Worm (Caenorhabditis elegans) whole organism, L2 larva: ENCODE measurements around the gene ida-1.

Experiments used
- C34F6.9 ChIP-seq: fragments of 150-350 bp; optimal IDR thresholded peaks from 2 replicates; lab custom pipeline; 2014; ENCODE audit warnings: missing biosample characterization, missing genetic modification characterization
- F13H6.1 ChIP-seq: sonication (generic microtip); optimal IDR thresholded peaks from 2 replicates; lab custom pipeline; 2016; ENCODE audit warnings: missing genetic modification characterization, missing compliant biosample characterization
- R02D3.7 ChIP-seq: fragments of 150-350 bp; optimal IDR thresholded peaks from 2 replicates; lab custom pipeline; 2014; ENCODE audit warnings: missing biosample characterization, missing genetic modification characterization
- Y55F3AM.14 ChIP-seq: fragments of 200-800 bp; sonication (Bioruptor generic); optimal IDR thresholded peaks from 2 replicates; lab custom pipeline; 2018; ENCODE audit warnings: mild to moderate bottlenecking, missing genetic modification characterization, missing compliant biosample characterization
- ZK546.5 ChIP-seq: sonication (generic microtip); optimal IDR thresholded peaks from 2 replicates; lab custom pipeline; 2017; ENCODE audit warnings: missing biosample characterization, missing genetic modification characterization
- alr-1 ChIP-seq: fragments of 150-350 bp; optimal IDR thresholded peaks from 2 replicates; lab custom pipeline; 2014; ENCODE audit warnings: missing biosample characterization, missing genetic modification characterization
- aly-2 ChIP-seq: fragments of 150-350 bp; optimal IDR thresholded peaks from 2 replicates; lab custom pipeline; 2014; ENCODE audit warnings: missing biosample characterization, missing genetic modification characterization
- ama-1 ChIP-seq: fragments of 150-350 bp; optimal IDR thresholded peaks from 2 replicates; lab custom pipeline; 2018; ENCODE audit warnings: inconsistent platforms
- blmp-1 ChIP-seq: sonication (generic microtip); optimal IDR thresholded peaks from 2 replicates; lab custom pipeline; 2017; ENCODE audit warnings: missing genetic modification characterization, mild to moderate bottlenecking, missing compliant biosample characterization, antibody characterized with exemption, moderate library complexity; ENCODE audit not compliant: insufficient read depth
- ceh-16 ChIP-seq: fragments of 150-350 bp; optimal IDR thresholded peaks from 2 replicates; lab custom pipeline; 2014; ENCODE audit warnings: missing biosample characterization, missing genetic modification characterization
- ceh-82 ChIP-seq: fragments of 150-350 bp; optimal IDR thresholded peaks from 2 replicates; lab custom pipeline; 2014; ENCODE audit warnings: missing biosample characterization, missing genetic modification characterization
- crh-2 ChIP-seq: sonication (generic microtip); optimal IDR thresholded peaks from 2 replicates; lab custom pipeline; 2017; ENCODE audit warnings: missing biosample characterization, missing genetic modification characterization
- dmd-4 ChIP-seq: sonication (generic microtip); optimal IDR thresholded peaks from 2 replicates; lab custom pipeline; 2017; ENCODE audit warnings: missing biosample characterization, missing genetic modification characterization
- egl-27 ChIP-seq: sonication (generic microtip); optimal IDR thresholded peaks from 3 replicates; lab custom pipeline; 2017; ENCODE audit warnings: missing biosample characterization, missing genetic modification reagents, missing genetic modification characterization
- elt-1 ChIP-seq: fragments of 150-350 bp; optimal IDR thresholded peaks from 2 replicates; lab custom pipeline; 2014; ENCODE audit warnings: missing biosample characterization, missing genetic modification characterization
- elt-3 ChIP-seq: sonication (generic microtip); optimal IDR thresholded peaks from 2 replicates; lab custom pipeline; 2017; ENCODE audit warnings: missing biosample characterization, missing genetic modification characterization
- fos-1 ChIP-seq: fragments of 150-350 bp; optimal IDR thresholded peaks from 2 replicates; lab custom pipeline; 2014; ENCODE audit warnings: missing biosample characterization, missing genetic modification characterization
- gmeb-1 ChIP-seq: fragments of 150-350 bp; optimal IDR thresholded peaks from 2 replicates; lab custom pipeline; 2014; ENCODE audit warnings: missing biosample characterization, missing genetic modification characterization
- lin-11 ChIP-seq: fragments of 150-350 bp; sonication (generic microtip); optimal IDR thresholded peaks from 2 replicates; lab custom pipeline; 2014; ENCODE audit warnings: missing biosample characterization, missing genetic modification characterization, inconsistent platforms, mixed read lengths
- lin-13 ChIP-seq: fragments of 150-350 bp; optimal IDR thresholded peaks from 2 replicates; lab custom pipeline; 2014; ENCODE audit warnings: missing biosample characterization, missing genetic modification reagents, missing genetic modification characterization
- lin-39 ChIP-seq: fragments of 150-350 bp; optimal IDR thresholded peaks from 2 replicates; lab custom pipeline; 2014; ENCODE audit warnings: missing biosample characterization, missing genetic modification reagents, missing genetic modification characterization
- lsy-2 ChIP-seq, 2 experiments: fragments of 150-350 bp in 1 of 2; sonication (generic microtip) in 1 of 2; optimal IDR thresholded peaks; 2 replicates each; lab custom pipeline; 2014 to 2017; ENCODE audit warnings: missing biosample characterization in 2 of 2, missing genetic modification characterization in 2 of 2
- mab-5 ChIP-seq: fragments of 150-350 bp; optimal IDR thresholded peaks from 2 replicates; lab custom pipeline; 2014; ENCODE audit warnings: missing biosample characterization, missing genetic modification characterization
- mbf-1 ChIP-seq: sonication (generic microtip); optimal IDR thresholded peaks from 2 replicates; lab custom pipeline; 2017; ENCODE audit warnings: missing biosample characterization, missing genetic modification characterization
- mdl-1 ChIP-seq, 2 experiments: fragments of 150-350 bp in 1 of 2; sonication (generic microtip) in 1 of 2; optimal IDR thresholded peaks; 2 replicates each; lab custom pipeline; 2017; ENCODE audit warnings: missing biosample characterization in 2 of 2, missing genetic modification characterization in 2 of 2
- nhr-10 ChIP-seq: sonication (generic microtip); optimal IDR thresholded peaks from 2 replicates; lab custom pipeline; 2017; ENCODE audit warnings: missing biosample characterization, missing genetic modification characterization
- nhr-11 ChIP-seq: fragments of 150-350 bp; optimal IDR thresholded peaks from 2 replicates; lab custom pipeline; 2014; ENCODE audit warnings: missing biosample characterization, missing genetic modification characterization
- nhr-12 ChIP-seq: fragments of 150-350 bp; optimal IDR thresholded peaks from 2 replicates; lab custom pipeline; 2014; ENCODE audit warnings: missing biosample characterization, missing genetic modification characterization
- nhr-129 ChIP-seq: fragments of 150-350 bp; optimal IDR thresholded peaks from 2 replicates; lab custom pipeline; 2014; ENCODE audit warnings: missing biosample characterization, missing genetic modification characterization
- nhr-21 ChIP-seq: fragments of 150-350 bp; optimal IDR thresholded peaks from 2 replicates; lab custom pipeline; 2014; ENCODE audit warnings: missing biosample characterization, missing genetic modification characterization
- nhr-23 ChIP-seq: fragments of 150-350 bp; optimal IDR thresholded peaks from 2 replicates; lab custom pipeline; 2014; ENCODE audit warnings: missing biosample characterization, missing genetic modification reagents, missing genetic modification characterization
- nhr-237 ChIP-seq: fragments of 150-350 bp; optimal IDR thresholded peaks from 2 replicates; lab custom pipeline; 2014; ENCODE audit warnings: missing biosample characterization, missing genetic modification characterization
- nhr-25 ChIP-seq: fragments of 150-350 bp; sonication (generic microtip); optimal IDR thresholded peaks from 3 replicates; lab custom pipeline; 2014; ENCODE audit warnings: missing biosample characterization, missing genetic modification characterization
- nhr-6 ChIP-seq: fragments of 150-350 bp; optimal IDR thresholded peaks from 2 replicates; lab custom pipeline; 2014; ENCODE audit warnings: missing biosample characterization, missing genetic modification characterization
- nhr-77 ChIP-seq: fragments of 150-350 bp; optimal IDR thresholded peaks from 2 replicates; lab custom pipeline; 2014; ENCODE audit warnings: missing biosample characterization, missing genetic modification characterization
- peb-1 ChIP-seq: fragments of 150-350 bp; optimal IDR thresholded peaks from 2 replicates; lab custom pipeline; 2014; ENCODE audit warnings: missing biosample characterization, missing genetic modification characterization
- sem-4 ChIP-seq: fragments of 150-350 bp; optimal IDR thresholded peaks from 2 replicates; lab custom pipeline; 2014; ENCODE audit warnings: missing biosample characterization, missing genetic modification reagents, missing genetic modification characterization
- skn-1 ChIP-seq: sonication (generic microtip); optimal IDR thresholded peaks from 2 replicates; lab custom pipeline; 2017; ENCODE audit warnings: missing biosample characterization, missing genetic modification characterization
- sma-3 ChIP-seq: sonication (generic microtip); optimal IDR thresholded peaks from 2 replicates; lab custom pipeline; 2016; ENCODE audit warnings: missing genetic modification reagents, missing genetic modification characterization, missing compliant biosample characterization
- sma-9 ChIP-seq, 2 experiments: fragments of 150-350 bp in 1 of 2; sonication (generic microtip) in 1 of 2; optimal IDR thresholded peaks; 2 replicates each; lab custom pipeline; 2014 to 2016; ENCODE audit warnings: missing genetic modification characterization in 2 of 2, mild to moderate bottlenecking in 1 of 2, missing biosample characterization in 1 of 2, missing compliant biosample characterization in 1 of 2, missing genetic modification reagents in 1 of 2, moderate library complexity in 1 of 2
- snpc-4 ChIP-seq: fragments of 150-350 bp; optimal IDR thresholded peaks from 2 replicates; lab custom pipeline; 2014; ENCODE audit warnings: missing biosample characterization, missing genetic modification characterization
- unc-39 ChIP-seq: fragments of 150-350 bp; optimal IDR thresholded peaks from 2 replicates; lab custom pipeline; 2014; ENCODE audit warnings: missing biosample characterization, missing genetic modification characterization
- unc-55 ChIP-seq: fragments of 150-350 bp; sonication (generic microtip); optimal IDR thresholded peaks from 3 replicates; lab custom pipeline; 2014; ENCODE audit warnings: missing biosample characterization, missing genetic modification reagents, missing genetic modification characterization
- unc-62 ChIP-seq: fragments of 150-350 bp; optimal IDR thresholded peaks from 2 replicates; lab custom pipeline; 2014; ENCODE audit warnings: missing biosample characterization, missing genetic modification reagents, missing genetic modification characterization
- zag-1 ChIP-seq: fragments of 150-350 bp; optimal IDR thresholded peaks from 2 replicates; lab custom pipeline; 2014; ENCODE audit warnings: missing biosample characterization, missing genetic modification characterization
- ztf-1 ChIP-seq: fragments of 200-800 bp; sonication (Bioruptor generic); conservative IDR thresholded peaks from 2 replicates; pipeline ENCODE4 v1.3.6; 2022; ENCODE audit warnings: missing genetic modification characterization, missing compliant biosample characterization
- ztf-11 ChIP-seq: sonication (generic microtip); optimal IDR thresholded peaks from 2 replicates; lab custom pipeline; 2017; ENCODE audit warnings: missing biosample characterization, missing genetic modification characterization
- ztf-4 ChIP-seq: fragments of 150-350 bp; optimal IDR thresholded peaks from 2 replicates; lab custom pipeline; 2014; ENCODE audit warnings: missing biosample characterization, missing genetic modification characterization

ida-1 gene

ce11 chrIII:5755204-5755603, at the start of gene ida-1:
ida-1 (plus strand) TSS chrIII:5755539.
- TF ChIP-seq crh-2 = peak; percentile 32
- TF ChIP-seq nhr-6 (tag; lab: Kevin White, UChicago) = no peak
- TF ChIP-seq elt-3 = no peak
- TF ChIP-seq lin-11 = peak; percentile 8
- TF ChIP-seq mab-5 (tag; lab: Kevin White, UChicago) = peak; percentile 8
- TF ChIP-seq nhr-21 (tag; lab: Kevin White, UChicago) = peak; percentile 18
- TF ChIP-seq skn-1 = no peak
- TF ChIP-seq lin-13 (GFP tag; lab: Kevin White, UChicago) = no peak
- TF ChIP-seq nhr-12 (tag; lab: Kevin White, UChicago) = no peak
- peak; percentile 76 for TF ChIP-seq C34F6.9 (tag; lab: Kevin White, UChicago)
- TF ChIP-seq nhr-237 (tag; lab: Kevin White, UChicago) = no peak
- no peak for TF ChIP-seq ceh-82 (tag; lab: Kevin White, UChicago)
- TF ChIP-seq unc-55 (GFP tag; lab: Kevin White, UChicago) = peak; percentile 91
- no peak for TF ChIP-seq nhr-11
- no peak for TF ChIP-seq sma-3 (GFP tag; lab: Kevin White, UChicago)
- TF ChIP-seq lsy-2 (tag; optimal IDR thresholded peaks at IDR 0.05; lab: Kevin White, UChicago) = peak; percentile 6 to 64
- peak; percentile 37 for TF ChIP-seq nhr-129 (tag; lab: Kevin White, UChicago)
- no peak for TF ChIP-seq ama-1
- no peak for TF ChIP-seq ztf-4
- no peak for TF ChIP-seq snpc-4
- TF ChIP-seq egl-27 (tag; lab: Kevin White, UChicago) = peak; percentile 14
- peak; percentile 47 for TF ChIP-seq zag-1 (tag; lab: Kevin White, UChicago)
- TF ChIP-seq mdl-1 (tag; optimal IDR thresholded peaks at IDR 0.05; lab: Kevin White, UChicago) = no peak
- no peak for TF ChIP-seq unc-62 (GFP tag; lab: Kevin White, UChicago)
- TF ChIP-seq, all 48 proteins: peak for 10

- TF ChIP-seq skn-1 (peak; percentile 7), nhr-23 (tag; lab: Kevin White, UChicago) (no peak), dmd-4 (tag; lab: Kevin White, UChicago) (no peak), nhr-21 (tag; lab: Kevin White, UChicago) (peak; percentile 89), sma-9 (GFP tag; optimal IDR thresholded peaks at IDR 0.05; lab: Kevin White, UChicago) (peak; percentile 90), sma-9 (tag; optimal IDR thresholded peaks at IDR 0.05; lab: Kevin White, UChicago) (no peak), ztf-1 (GFP tag; lab: Robert Waterston, UW) (no peak), unc-55 (GFP tag; lab: Kevin White, UChicago) (peak; percentile 100), crh-2 (peak; percentile 97), ama-1 (peak; percentile 83), lin-13 (GFP tag; lab: Kevin White, UChicago) (peak; percentile 96), Y55F3AM.14 (GFP tag; lab: Kevin White, UChicago) (no peak), nhr-10 (peak; percentile 12), peb-1 (tag; lab: Kevin White, UChicago) (no peak), nhr-6 (tag; lab: Kevin White, UChicago) (peak; percentile 92), ceh-82 (tag; lab: Kevin White, UChicago) (peak; percentile 73), mdl-1 (tag; optimal IDR thresholded peaks at IDR 0.05; lab: Kevin White, UChicago) (peak in 1 of 2 experiments; percentile 29), lsy-2 (tag; optimal IDR thresholded peaks at IDR 0.05; lab: Kevin White, UChicago) (peak; percentile 85 to 96), mbf-1 (no peak), C34F6.9 (tag; lab: Kevin White, UChicago) (peak; percentile 97), nhr-25 (tag; lab: Kevin White, UChicago) (peak; percentile 95), snpc-4 (peak; percentile 72), lin-11 (peak; percentile 92), gmeb-1 (peak; percentile 91), sma-3 (GFP tag; lab: Kevin White, UChicago) (peak; percentile 88), ztf-4 (peak; percentile 88), nhr-129 (tag; lab: Kevin White, UChicago) (peak; percentile 98), F13H6.1 (tag; lab: Kevin White, UChicago) (peak; percentile 78), zag-1 (tag; lab: Kevin White, UChicago) (peak; percentile 84), ceh-16 (tag; lab: Kevin White, UChicago) (peak; percentile 55), ZK546.5 (tag; lab: Kevin White, UChicago) (peak; percentile 59), unc-39 (tag; lab: Kevin White, UChicago) (no peak), elt-1 (tag; lab: Kevin White, UChicago) (no peak), aly-2 (tag; lab: Kevin White, UChicago) (no peak), fos-1 (tag; lab: Kevin White, UChicago) (peak; percentile 93), R02D3.7 (peak; percentile 96), mab-5 (tag; lab: Kevin White, UChicago) (peak; percentile 85), nhr-11 (no peak), ztf-11 (tag; lab: Kevin White, UChicago) (no peak), elt-3 (no peak), egl-27 (tag; lab: Kevin White, UChicago) (peak; percentile 76), nhr-237 (tag; lab: Kevin White, UChicago) (no peak), nhr-77 (tag; lab: Kevin White, UChicago) (peak; percentile 25), lin-39 (tag; lab: Kevin White, UChicago) (no peak), nhr-12 (tag; lab: Kevin White, UChicago) (no peak), alr-1 (no peak), sem-4 (tag; lab: Kevin White, UChicago) (peak; percentile 84), blmp-1 (tag; lab: Kevin White, UChicago) (peak; percentile 80)
These were observed 49.2 kb upstream of the ida-1 start, which contains the start of gene rpl-23 for ce11 chrIII:5706077-5706627. rpl-23 (minus strand) TSS chrIII:5706127.
